Fruit fly (Drosophila melanogaster): Measurements from ENCODE around the gene CG10466.

CG10466 gene

dm6 chr2L:19758511-19759128, 33.3 kb upstream of the CG10466 start, which contains the start of the genes CG10628 and Dus3 (continued):
- TF ChIP-seq CG12104 (GFP tag; optimal IDR thresholded peaks at IDR 0.05) (peak; percentile 72), CG3281 (GFP tag; optimal IDR thresholded peaks at IDR 0.05) (peak; percentile 91), CG14014 (GFP tag; IDR thresholded peaks at IDR 0.05) (peak; percentile 91), sim (GFP tag; IDR thresholded peaks at IDR 0.05) (peak; percentile 69; the same call in 1 of the 2 replicates), cato (GFP tag; optimal IDR thresholded peaks at IDR 0.05; ENCODE audit: borderline replicate concordance) (peak; percentile 80), HHEX (GFP tag; optimal IDR thresholded peaks at IDR 0.05) (peak; percentile 89), maf-S (GFP tag; optimal IDR thresholded peaks at IDR 0.05) (peak; percentile 89), CG10431 (GFP tag; optimal IDR thresholded peaks at IDR 0.05) (peak; percentile 30), Ptx1 (GFP tag; IDR thresholded peaks at IDR 0.05) (peak; percentile 95), CG6854 (GFP tag; optimal IDR thresholded peaks at IDR 0.05) (peak; percentile 74), Dll (GFP tag; IDR thresholded peaks at IDR 0.05; ENCODE audit: partially characterized antibody) (peak; percentile 77), CG30020 (tag; optimal IDR thresholded peaks at IDR 0.05) (peak; percentile 70), bsh (GFP tag; optimal IDR thresholded peaks at IDR 0.05) (peak; percentile 78 to 95), CG17568 (GFP tag; optimal IDR thresholded peaks at IDR 0.05) (no peak), gsb-n (tag; optimal IDR thresholded peaks at IDR 0.05) (no peak), NFAT (GFP tag; IDR thresholded peaks at IDR 0.05) (peak; percentile 91), CG1529 (GFP tag; optimal IDR thresholded peaks at IDR 0.05) (peak; percentile 62), Lim3 (GFP tag; IDR thresholded peaks at IDR 0.05) (peak; percentile 75), CG2875 (GFP tag; optimal IDR thresholded peaks at IDR 0.05) (peak; percentile 60), Sox102F (GFP tag; optimal IDR thresholded peaks at IDR 0.05) (peak; percentile 91), MTF-1 (GFP tag; optimal IDR thresholded peaks at IDR 0.05; ENCODE audit: borderline replicate concordance) (peak; percentile 64), sc (optimal IDR thresholded peaks at IDR 0.05) (no peak), sc (GFP tag; optimal IDR thresholded peaks at IDR 0.05) (peak; percentile 76), toy (GFP tag; IDR thresholded peaks at IDR 0.05) (peak; percentile 64), CG11504 (tag; optimal IDR thresholded peaks at IDR 0.05) (peak; percentile 90), fd96Cb (tag; optimal IDR thresholded peaks at IDR 0.05) (peak; percentile 89), HmgZ (tag; optimal IDR thresholded peaks at IDR 0.05) (peak; percentile 95), Bteb2 (GFP tag; optimal IDR thresholded peaks at IDR 0.05) (peak; percentile 93), danr (GFP tag; IDR thresholded peaks at IDR 0.05) (peak; percentile 83), gem (tag; optimal IDR thresholded peaks at IDR 0.05) (peak; percentile 95), Blimp-1 (GFP tag; optimal IDR thresholded peaks at IDR 0.05) (peak; percentile 85), Elba2 (GFP tag; optimal IDR thresholded peaks at IDR 0.05) (peak; percentile 33), Xrp1 (GFP tag; IDR thresholded peaks at IDR 0.05) (peak; percentile 93), Neu2 (GFP tag; optimal IDR thresholded peaks at IDR 0.05; ENCODE audit: borderline replicate concordance) (peak; percentile 73), Optix (GFP tag; IDR thresholded peaks at IDR 0.05) (peak; percentile 91), nerfin-1 (tag; optimal IDR thresholded peaks at IDR 0.05) (peak; percentile 96), dan (GFP tag; IDR thresholded peaks at IDR 0.05) (peak; percentile 67), unpg (GFP tag; optimal IDR thresholded peaks at IDR 0.05) (peak; percentile 90), CG13894 (tag; optimal IDR thresholded peaks at IDR 0.05) (peak; percentile 87), abd-A (tag; optimal IDR thresholded peaks at IDR 0.05) (peak; percentile 93), gce (GFP tag; IDR thresholded peaks at IDR 0.05) (peak; percentile 70; the same call in 1 of the 3 replicates), CG11398 (GFP tag; optimal IDR thresholded peaks at IDR 0.05) (peak; percentile 87), CG11456 (GFP tag; IDR thresholded peaks at IDR 0.05) (peak; percentile 95), dysf (GFP tag; IDR thresholded peaks at IDR 0.05) (peak; percentile 93), CG1792 (GFP tag; optimal IDR thresholded peaks at IDR 0.05) (peak; percentile 89), Ada2b (GFP tag; IDR thresholded peaks at IDR 0.05) (peak; percentile 91), p53 (GFP tag; optimal IDR thresholded peaks at IDR 0.05) (peak; percentile 73), CG8359 (GFP tag; optimal IDR thresholded peaks at IDR 0.05; ENCODE audit: borderline replicate concordance) (peak; percentile 59), Hmr (GFP tag; optimal IDR thresholded peaks at IDR 0.05) (peak; percentile 91)
